Fruit fly (Drosophila melanogaster) whole organism, embryonic: ENCODE data around the gene CG10581.

ENCODE experiments used
- ATbp ChIP-seq: fragments of 200-800 bp; sonication (Bioruptor generic); optimal IDR thresholded peaks from 2 replicates; lab custom pipeline; 2017; ENCODE audit warnings: missing biosample characterization, mild to moderate bottlenecking, missing genetic modification characterization, missing genetic modification reagents
- CG10462 ChIP-seq: fragments of 200-800 bp; sonication (Bioruptor generic); optimal IDR thresholded peaks from 2 replicates; lab custom pipeline; 2016; ENCODE audit warnings: missing biosample characterization, missing genetic modification characterization
- CG12155 ChIP-seq: fragments of 200-800 bp; sonication (Bioruptor generic); optimal IDR thresholded peaks from 3 replicates; lab custom pipeline; 2016; ENCODE audit warnings: missing biosample characterization, missing genetic modification characterization
- CG12299 ChIP-seq: fragments of 200-800 bp; sonication (Bioruptor generic); optimal IDR thresholded peaks from 2 replicates; lab custom pipeline; 2018; ENCODE audit warnings: missing biosample characterization, mild to moderate bottlenecking, missing genetic modification characterization
- CG12942 ChIP-seq: fragments of 200-800 bp; sonication (Bioruptor generic); optimal IDR thresholded peaks from 3 replicates; lab custom pipeline; 2016; ENCODE audit warnings: missing biosample characterization, missing genetic modification characterization
- CG13894 ChIP-seq: fragments of 200-800 bp; sonication (Bioruptor generic); optimal IDR thresholded peaks from 3 replicates; lab custom pipeline; 2018; ENCODE audit warnings: missing biosample characterization, mild to moderate bottlenecking, missing genetic modification characterization, moderate library complexity
- CG14441 ChIP-seq: fragments of 200-800 bp; sonication (Bioruptor generic); IDR thresholded peaks from 2 replicates; pipeline ENCODE4 v1.3.6; 2022; ENCODE audit warnings: missing biosample characterization, missing genetic modification characterization
- CG15479 ChIP-seq: fragments of 200-800 bp; sonication (Bioruptor generic); optimal IDR thresholded peaks from 3 replicates; lab custom pipeline; 2019; ENCODE audit warnings: missing biosample characterization, mild to moderate bottlenecking, missing genetic modification characterization, moderate library complexity
- CG16863 ChIP-seq: fragments of 200-800 bp; sonication (Bioruptor generic); optimal IDR thresholded peaks from 3 replicates; lab custom pipeline; 2016; ENCODE audit warnings: missing biosample characterization, missing genetic modification characterization
- CG17612 ChIP-seq: fragments of 200-800 bp; sonication (Bioruptor generic); IDR thresholded peaks from 2 replicates; pipeline ENCODE4 v1.3.6; 2022; ENCODE audit warnings: missing biosample characterization, missing genetic modification characterization
- CG1792 ChIP-seq: fragments of 200-800 bp; sonication (Bioruptor generic); optimal IDR thresholded peaks from 2 replicates; lab custom pipeline; 2016; ENCODE audit warnings: missing biosample characterization, missing genetic modification characterization
- CG1832 ChIP-seq: fragments of 200-800 bp; sonication (Bioruptor generic); optimal IDR thresholded peaks from 2 replicates; lab custom pipeline; 2017; ENCODE audit warnings: missing biosample characterization, mild to moderate bottlenecking, missing genetic modification characterization, inconsistent platforms
- CG2120 ChIP-seq: fragments of 200-800 bp; sonication (Bioruptor generic); optimal IDR thresholded peaks from 3 replicates; lab custom pipeline; 2016; ENCODE audit warnings: missing biosample characterization, missing genetic modification characterization
- CG3407 ChIP-seq: fragments of 200-800 bp; sonication (Bioruptor generic); optimal IDR thresholded peaks from 2 replicates; lab custom pipeline; 2018; ENCODE audit warnings: missing biosample characterization, mild to moderate bottlenecking, missing genetic modification characterization
- CG4854 ChIP-seq: fragments of 200-800 bp; sonication (Bioruptor generic); optimal IDR thresholded peaks from 2 replicates; lab custom pipeline; 2016; ENCODE audit warnings: missing biosample characterization, missing genetic modification characterization, inconsistent platforms
- CG6272 ChIP-seq: fragments of 200-800 bp; sonication (Bioruptor generic); IDR thresholded peaks from 2 replicates; pipeline ENCODE4 v1.3.6; 2022; ENCODE audit warnings: missing biosample characterization, missing genetic modification characterization
- CG6813 ChIP-seq: fragments of 200-800 bp; sonication (Bioruptor generic); optimal IDR thresholded peaks from 2 replicates; lab custom pipeline; 2017; ENCODE audit warnings: missing biosample characterization, missing genetic modification characterization, mild to moderate bottlenecking, moderate library complexity, missing genetic modification reagents
- CG7963 ChIP-seq: fragments of 200-800 bp; sonication (Bioruptor generic); IDR thresholded peaks from 3 replicates; pipeline ENCODE4 v1.3.6; 2022; ENCODE audit warnings: missing biosample characterization, missing genetic modification characterization; ENCODE audit not compliant: partially characterized antibody
- CG8089 ChIP-seq: fragments of 200-800 bp; sonication (Bioruptor generic); optimal IDR thresholded peaks from 3 replicates; lab custom pipeline; 2016; ENCODE audit warnings: missing biosample characterization, missing genetic modification characterization
- CG9817 ChIP-seq: fragments of 200-800 bp; sonication (Bioruptor generic); optimal IDR thresholded peaks from 2 replicates; lab custom pipeline; 2018; ENCODE audit warnings: missing biosample characterization, mild to moderate bottlenecking, missing genetic modification characterization, moderate library complexity
- D ChIP-seq, 2 experiments: fragments of 200-800 bp in 1 of 2; fragments of >200 bp in 1 of 2; sonication (Bioruptor generic) in 1 of 2; optimal IDR thresholded peaks; 2 replicates in 1 of 2; 3 replicates in 1 of 2; lab custom pipeline; 2017; ENCODE audit warnings: mild to moderate bottlenecking in 1 of 2, missing biosample characterization in 1 of 2, missing genetic modification characterization in 1 of 2, missing genetic modification reagents in 1 of 2
- Gsc ChIP-seq: fragments of 200-800 bp; sonication (Bioruptor generic); IDR thresholded peaks from 2 replicates; pipeline ENCODE4 v1.3.6; 2022; ENCODE audit warnings: missing biosample characterization, missing genetic modification characterization
- Jarid2 ChIP-seq: fragments of 200-800 bp; sonication (Bioruptor generic); optimal IDR thresholded peaks from 3 replicates; lab custom pipeline; 2017; ENCODE audit warnings: mild to moderate bottlenecking, missing biosample characterization, missing genetic modification reagents, missing genetic modification characterization
- Med ChIP-seq: fragments of 200-800 bp; sonication (Bioruptor generic); peaks from one replicate; lab custom pipeline; 2016; ENCODE audit warnings: missing biosample characterization, missing genetic modification characterization, mild to moderate bottlenecking, inconsistent platforms, moderate library complexity
- Oli ChIP-seq: fragments of 200-800 bp; sonication (Bioruptor generic); optimal IDR thresholded peaks from 2 replicates; lab custom pipeline; 2018; ENCODE audit warnings: missing biosample characterization, mild to moderate bottlenecking, missing genetic modification characterization, moderate library complexity
- Side ChIP-seq: fragments of 200-800 bp; sonication (Bioruptor generic); optimal IDR thresholded peaks from 2 replicates; lab custom pipeline; 2016; ENCODE audit warnings: missing biosample characterization, missing genetic modification characterization
- Sin3A ChIP-seq: fragments of >200 bp; optimal IDR thresholded peaks from 2 replicates; lab custom pipeline; 2018
- Usf ChIP-seq: fragments of 200-800 bp; sonication (Bioruptor generic); optimal IDR thresholded peaks from 2 replicates; lab custom pipeline; 2017; ENCODE audit warnings: missing genotype, missing biosample characterization, missing genetic modification characterization
- ac ChIP-seq: fragments of 200-800 bp; sonication (Bioruptor generic); optimal IDR thresholded peaks from 3 replicates; lab custom pipeline; 2017; ENCODE audit warnings: missing biosample characterization, mild to moderate bottlenecking, missing genetic modification characterization
- btn ChIP-seq: fragments of 200-800 bp; sonication (Bioruptor generic); optimal IDR thresholded peaks from 2 replicates; lab custom pipeline; 2016; ENCODE audit warnings: missing biosample characterization, missing genetic modification characterization
- en ChIP-seq: fragments of 200-800 bp; sonication (Bioruptor generic); optimal IDR thresholded peaks from 2 replicates; lab custom pipeline; 2016; ENCODE audit warnings: missing biosample characterization, missing genetic modification characterization
- gce ChIP-seq: fragments of 200-800 bp; sonication (Bioruptor generic); IDR thresholded peaks from 3 replicates; pipeline ENCODE4 v1.3.6; 2022; ENCODE audit warnings: missing biosample characterization, missing genetic modification characterization
- gem ChIP-seq: fragments of 200-800 bp; sonication (Bioruptor generic); optimal IDR thresholded peaks from 2 replicates; lab custom pipeline; 2019; ENCODE audit warnings: missing biosample characterization, mild to moderate bottlenecking, missing genetic modification characterization, moderate library complexity
- grn ChIP-seq: fragments of 200-800 bp; sonication (Bioruptor generic); optimal IDR thresholded peaks from 3 replicates; lab custom pipeline; 2017; ENCODE audit warnings: missing biosample characterization, missing genetic modification characterization
- her ChIP-seq: fragments of 200-800 bp; sonication (Bioruptor generic); optimal IDR thresholded peaks from 2 replicates; lab custom pipeline; 2016; ENCODE audit warnings: missing biosample characterization, missing genetic modification characterization
- kah ChIP-seq: fragments of 200-800 bp; sonication (Bioruptor generic); optimal IDR thresholded peaks from 2 replicates; lab custom pipeline; 2018; ENCODE audit warnings: missing biosample characterization, mild to moderate bottlenecking, missing genetic modification characterization
- nom ChIP-seq: fragments of 200-800 bp; sonication (Bioruptor generic); optimal IDR thresholded peaks from 2 replicates; lab custom pipeline; 2017; ENCODE audit warnings: missing biosample characterization, missing genetic modification characterization, mild to moderate bottlenecking, moderate library complexity, missing genetic modification reagents
- onecut ChIP-seq: fragments of 200-800 bp; sonication (Bioruptor generic); IDR thresholded peaks from 2 replicates; pipeline ENCODE4 v1.3.6; 2022; ENCODE audit warnings: missing biosample characterization, missing genetic modification characterization
- otp ChIP-seq: fragments of 200-800 bp; sonication (Bioruptor generic); IDR thresholded peaks from 3 replicates; pipeline ENCODE4, ENCODE4 v1.3.6; 2022; ENCODE audit warnings: missing biosample characterization, missing genetic modification characterization
- peb ChIP-seq: fragments of 200-800 bp; sonication (Bioruptor generic); IDR thresholded peaks from 2 replicates; pipeline ENCODE4 v1.3.6; 2022; ENCODE audit warnings: missing biosample characterization, missing genetic modification characterization
- pfk ChIP-seq: fragments of 200-800 bp; sonication (Bioruptor generic); optimal IDR thresholded peaks from 2 replicates; lab custom pipeline; 2018; ENCODE audit warnings: missing biosample characterization, mild to moderate bottlenecking, missing genetic modification characterization, moderate library complexity
- psq ChIP-seq: fragments of 200-800 bp; sonication (Bioruptor generic); optimal IDR thresholded peaks from 2 replicates; lab custom pipeline; 2017; ENCODE audit warnings: missing biosample characterization, missing genetic modification characterization
- ranshi ChIP-seq: fragments of 200-800 bp; sonication (Bioruptor generic); IDR thresholded peaks from 2 replicates; pipeline ENCODE4 v1.3.6; 2022; ENCODE audit warnings: missing biosample characterization, missing genetic modification characterization
- repo ChIP-seq: fragments of 200-800 bp; sonication (Bioruptor generic); optimal IDR thresholded peaks from 2 replicates; lab custom pipeline; 2016; ENCODE audit warnings: missing biosample characterization, missing genetic modification characterization
- sens ChIP-seq: fragments of 200-800 bp; sonication (Bioruptor generic); peaks from one replicate; lab custom pipeline; 2016; ENCODE audit warnings: missing biosample characterization, missing genetic modification characterization
- sim ChIP-seq: fragments of 200-800 bp; sonication (Bioruptor generic); IDR thresholded peaks from 2 replicates; pipeline ENCODE4 v1.3.6; 2022; ENCODE audit warnings: missing biosample characterization, missing genetic modification characterization
- sr ChIP-seq: fragments of 200-800 bp; sonication (Bioruptor generic); IDR thresholded peaks from 3 replicates; pipeline ENCODE4 v1.3.6; 2022; ENCODE audit warnings: missing biosample characterization, missing genetic modification characterization
- tll ChIP-seq, 2 experiments: fragments of 200-800 bp in 1 of 2; fragments of >200 bp in 1 of 2; sonication (Bioruptor generic) in 1 of 2; optimal IDR thresholded peaks; 2 replicates each; lab custom pipeline; 2017 to 2019; ENCODE audit warnings: missing biosample characterization in 2 of 2, missing genetic modification characterization in 2 of 2, mild to moderate bottlenecking in 1 of 2, moderate library complexity in 1 of 2
- toy ChIP-seq: fragments of 200-800 bp; sonication (Bioruptor generic); IDR thresholded peaks from 2 replicates; pipeline ENCODE4 v1.3.6; 2022; ENCODE audit warnings: missing biosample characterization, missing genetic modification characterization
- wdn ChIP-seq: fragments of 200-800 bp; sonication (Bioruptor generic); IDR thresholded peaks from 2 replicates; pipeline ENCODE4 v1.3.6; 2022; ENCODE audit warnings: missing biosample characterization, missing genetic modification characterization

CG10581 gene

dm6 chr3L:21066210-21066912 lies 32.4 kb upstream of the CG10581 start (continued):
- TF ChIP-seq CG2120 = no peak
- no peak for TF ChIP-seq nom (GFP tag; lab: Kevin White, UChicago)
- no peak for TF ChIP-seq CG12942
- no peak for TF ChIP-seq CG6272 (GFP tag; lab: Robert Waterston, UW)
- TF ChIP-seq onecut (GFP tag; lab: Robert Waterston, UW) = peak; percentile 45; the same call in 1 of the 2 replicates
- no peak for TF ChIP-seq CG12299
- TF ChIP-seq sim = no peak
- no peak for TF ChIP-seq CG7963 (GFP tag; lab: Robert Waterston, UW)
- no peak for TF ChIP-seq ranshi
- TF ChIP-seq tll (GFP tag; optimal IDR thresholded peaks at IDR 0.05; lab: Kevin White, UChicago) = peak in 1 of 2 experiments; percentile 66
- TF ChIP-seq Med (GFP tag; lab: Kevin White, UChicago) = peak; percentile 53
- TF ChIP-seq CG9817 (tag; lab: Kevin White, UChicago) = no peak
- no peak for TF ChIP-seq CG14441 (GFP tag; lab: Robert Waterston, UW)
- TF ChIP-seq CG16863 = no peak
- no peak for TF ChIP-seq en
- no peak for TF ChIP-seq Sin3A
- no peak for TF ChIP-seq CG13894 (tag; lab: Kevin White, UChicago)
- TF ChIP-seq sens = peak; percentile 56
- no peak for TF ChIP-seq CG1832 (GFP tag; lab: Kevin White, UChicago)
- no peak for TF ChIP-seq pfk (GFP tag; lab: Kevin White, UChicago)
- TF ChIP-seq peb (GFP tag; lab: Robert Waterston, UW) = no peak
- no peak for TF ChIP-seq CG10462 (GFP tag; lab: Kevin White, UChicago)
- TF ChIP-seq CG4854 = no peak
- TF ChIP-seq ac = peak; percentile 88
- no peak for TF ChIP-seq btn (GFP tag; lab: Kevin White, UChicago)
- peak; percentile 30 for TF ChIP-seq kah
- no peak for TF ChIP-seq CG3407 (GFP tag; lab: Kevin White, UChicago)
- no peak for TF ChIP-seq Gsc (GFP tag; lab: Robert Waterston, UW)
- no peak for TF ChIP-seq CG8089 (GFP tag; lab: Kevin White, UChicago)
- no peak for TF ChIP-seq toy (GFP tag; lab: Robert Waterston, UW)
- peak; percentile 27 for TF ChIP-seq grn (GFP tag; lab: Kevin White, UChicago)
- TF ChIP-seq repo (GFP tag; lab: Kevin White, UChicago) = no peak
- TF ChIP-seq CG1792 (GFP tag; lab: Kevin White, UChicago) = no peak
- no peak for TF ChIP-seq sr (GFP tag; lab: Robert Waterston, UW)
- peak; percentile 21 for TF ChIP-seq D (optimal IDR thresholded peaks at IDR 0.05; lab: Kevin White, UChicago)
- TF ChIP-seq D (GFP tag; optimal IDR thresholded peaks at IDR 0.05; lab: Kevin White, UChicago) = no peak
- TF ChIP-seq otp (GFP tag; lab: Robert Waterston, UW) = no peak
- peak; percentile 72 for TF ChIP-seq CG15479 (GFP tag; lab: Kevin White, UChicago)
- no peak for TF ChIP-seq Jarid2 (GFP tag; lab: Kevin White, UChicago)

dm6 chr3L:21065212-21065902 lies 31.4 kb upstream of the CG10581 start, which contains the start of gene CG43072:
Gene CG43072 (plus strand): TSS chr3L:21065852.
- TF ChIP-seq CG12155 (no peak), Usf (GFP tag; lab: Kevin White, UChicago) (no peak), gce (no peak), Oli (no peak), ATbp (GFP tag; lab: Kevin White, UChicago) (no peak), psq (GFP tag; lab: Kevin White, UChicago) (no peak), CG16863 (no peak), gem (no peak), Side (GFP tag; lab: Kevin White, UChicago) (no peak), CG6813 (peak; percentile 66), CG17612 (no peak), wdn (no peak), CG15479 (GFP tag; lab: Kevin White, UChicago) (no peak), her (GFP tag; lab: Kevin White, UChicago) (no peak), toy (GFP tag; lab: Robert Waterston, UW) (no peak)
